Fruit fly (Drosophila melanogaster) whole organism, pupa: ENCODE data around the gene CG13047.

Source experiments
- CG14655 ChIP-seq: fragments of 200-800 bp; sonication (Bioruptor generic); optimal IDR thresholded peaks from 3 replicates; lab custom pipeline; 2017; ENCODE audit warnings: mild to moderate bottlenecking, missing biosample characterization, missing genetic modification reagents, missing genetic modification characterization
- CG34367 ChIP-seq: fragments of 200-800 bp; sonication (Bioruptor generic); optimal IDR thresholded peaks from 2 replicates; lab custom pipeline; 2018; ENCODE audit warnings: missing biosample characterization, mild to moderate bottlenecking, missing genetic modification characterization
- CG9948 ChIP-seq: fragments of 200-800 bp; sonication (Bioruptor generic); optimal IDR thresholded peaks from 2 replicates; lab custom pipeline; 2018; ENCODE audit warnings: missing biosample characterization, mild to moderate bottlenecking, missing genetic modification characterization, moderate library complexity
- Snoo ChIP-seq: fragments of 200-800 bp; sonication (Bioruptor generic); optimal IDR thresholded peaks from 3 replicates; lab custom pipeline; 2017; ENCODE audit warnings: missing biosample characterization, mild to moderate bottlenecking, missing genetic modification characterization, inconsistent platforms
- fd96Ca ChIP-seq: fragments of 200-800 bp; sonication (Bioruptor generic); IDR thresholded peaks from 3 replicates; pipeline ENCODE4 v1.3.6; 2022; ENCODE audit warnings: missing biosample characterization, missing genetic modification characterization

- no peak for TF ChIP-seq Snoo (tag; lab: Kevin White, UChicago)
- peak; percentile 68 for TF ChIP-seq CG14655 (GFP tag; lab: Kevin White, UChicago)
- TF ChIP-seq fd96Ca (GFP tag; lab: Robert Waterston, UW): 0 out of 3 replicates have a peak, but pooled peaks have one; percentile 20
- TF ChIP-seq CG9948 (tag; lab: Kevin White, UChicago): peak; percentile 55
- peak; percentile 65 for TF ChIP-seq CG34367
Measured at dm6 chr3L:16328207-16328891, 43.2 kb upstream of the CG13047 start, which contains the start of gene CG13058.
